Worm (Caenorhabditis elegans): ENCODE results near the gene gid-8.

DNA sequence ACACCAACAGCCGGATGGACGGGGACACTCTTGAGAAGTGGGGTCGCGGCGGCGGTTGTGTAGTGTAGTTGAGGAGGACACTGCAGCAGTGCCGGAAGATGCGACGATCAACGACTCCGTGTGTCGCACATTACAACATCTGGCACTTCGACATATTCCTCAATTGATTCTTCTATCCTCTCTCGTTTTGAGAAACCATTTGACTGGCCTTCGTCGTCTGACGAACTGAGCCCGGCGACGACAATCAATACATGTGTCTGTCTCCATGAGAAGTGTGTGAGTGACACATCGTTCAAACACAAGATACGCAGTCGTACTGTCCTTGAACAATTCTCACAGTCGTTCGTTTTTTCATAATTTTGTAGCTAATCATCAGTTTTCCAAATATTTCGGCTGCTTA lies 5.0 kb downstream of the gid-8 start:
- TF ChIP-seq nhr-77 (tag; optimal IDR thresholded peaks at IDR 0.05) (no peak), blmp-1 (tag; optimal IDR thresholded peaks at IDR 0.05; ENCODE audit: insufficient read depth) (no peak), nhr-21 (tag; optimal IDR thresholded peaks at IDR 0.05) (no peak)
